Worm (Caenorhabditis elegans) whole organism, young adult: Measurements from ENCODE around the gene ZK262.2.
"Not testable (repeated sequence)": the region's sequence is repeated elsewhere in the genome, so short reads cannot be mapped to it uniquely, and the experiment has no call there.

Source experiments
- B0019.2 ChIP-seq: fragments of 200-800 bp; sonication (Bioruptor generic); conservative IDR thresholded peaks from 2 replicates; pipeline ENCODE4 v1.3.6; 2022; ENCODE audit warnings: missing genetic modification reagents, missing genetic modification characterization, missing compliant biosample characterization
- B0035.1 ChIP-seq: sonication (generic microtip); optimal IDR thresholded peaks from 2 replicates; lab custom pipeline; 2016; ENCODE audit warnings: missing genetic modification characterization, mild to moderate bottlenecking, missing compliant biosample characterization, missing genotype, missing genetic modification reagents
- B0336.3 ChIP-seq: fragments of 200-800 bp; sonication (Bioruptor generic); IDR thresholded peaks from 2 replicates; pipeline ENCODE4 v1.3.6; 2022; ENCODE audit warnings: missing genetic modification characterization, missing compliant biosample characterization
- C17E4.6 ChIP-seq: fragments of 200-800 bp; sonication (Bioruptor generic); IDR thresholded peaks from 2 replicates; pipeline ENCODE4 v1.3.6; 2022; ENCODE audit warnings: missing genetic modification reagents, missing genetic modification characterization, missing compliant biosample characterization
- F37B4.10 ChIP-seq: fragments of 200-800 bp; sonication (Bioruptor generic); IDR thresholded peaks from 2 replicates; pipeline ENCODE4 v1.3.6; 2022; ENCODE audit warnings: missing genetic modification characterization, missing compliant biosample characterization
- F55B11.4 ChIP-seq: sonication (generic microtip); optimal IDR thresholded peaks from 2 replicates; lab custom pipeline; 2016; ENCODE audit warnings: missing compliant biosample characterization, missing genetic modification characterization, borderline replicate concordance; ENCODE audit not compliant: insufficient read depth
- F57A8.1 ChIP-seq: fragments of 200-800 bp; sonication (Bioruptor generic); optimal IDR thresholded peaks from 2 replicates; lab custom pipeline; 2018; ENCODE audit warnings: mild to moderate bottlenecking, missing genetic modification characterization, moderate library complexity, missing compliant biosample characterization
- K12H6.12 ChIP-seq: fragments of 200-800 bp; sonication (Bioruptor generic); optimal IDR thresholded peaks from 2 replicates; lab custom pipeline; 2018; ENCODE audit warnings: mild to moderate bottlenecking, missing genetic modification characterization, missing compliant biosample characterization
- T26A5.8 ChIP-seq: sonication (generic microtip); optimal IDR thresholded peaks from 2 replicates; lab custom pipeline; 2016; ENCODE audit warnings: missing genetic modification characterization, missing compliant biosample characterization
- akir-1 ChIP-seq: fragments of 200-800 bp; sonication (Bioruptor generic); optimal IDR thresholded peaks from 2 replicates; lab custom pipeline; 2018; ENCODE audit warnings: mild to moderate bottlenecking, missing genetic modification characterization, moderate library complexity, missing compliant biosample characterization
- ama-1 ChIP-seq, 3 experiments: fragments of 150-350 bp in 1 of 3; sonication (generic microtip) in 2 of 3; optimal IDR thresholded peaks; 2 replicates each; lab custom pipeline; 2014 to 2018; ENCODE audit warnings: missing biosample characterization in 2 of 3, missing genetic modification characterization in 2 of 3, missing genetic modification reagents in 2 of 3
- aptf-2 ChIP-seq: fragments of 200-800 bp; sonication (Bioruptor generic); conservative IDR thresholded peaks from 2 replicates; pipeline ENCODE4 v1.3.6; 2022; ENCODE audit warnings: missing genetic modification reagents, missing genetic modification characterization, missing compliant biosample characterization
- athp-1 ChIP-seq: sonication (generic microtip); optimal IDR thresholded peaks from 2 replicates; lab custom pipeline; 2017; ENCODE audit warnings: mild to moderate bottlenecking, missing genetic modification characterization, missing compliant biosample characterization
- attf-5 ChIP-seq: fragments of 200-800 bp; sonication (Bioruptor generic); optimal IDR thresholded peaks from 2 replicates; lab custom pipeline; 2018; ENCODE audit warnings: mild to moderate bottlenecking, missing genetic modification characterization, missing compliant biosample characterization
- bed-1 ChIP-seq: fragments of 200-800 bp; sonication (Bioruptor generic); IDR thresholded peaks from 2 replicates; pipeline ENCODE4 v1.3.6; 2022; ENCODE audit warnings: missing genetic modification reagents, missing genetic modification characterization, missing compliant biosample characterization
- ceh-91 ChIP-seq: fragments of 200-800 bp; sonication (Bioruptor generic); IDR thresholded peaks from 2 replicates; pipeline ENCODE4 v1.3.6; 2022; ENCODE audit warnings: missing genetic modification reagents, missing genetic modification characterization, missing compliant biosample characterization
- efl-1 ChIP-seq: fragments of 150-350 bp; optimal IDR thresholded peaks from 2 replicates; lab custom pipeline; 2014; ENCODE audit warnings: missing biosample characterization, missing genetic modification reagents, missing genetic modification characterization
- egl-18 ChIP-seq: fragments of 200-800 bp; sonication (Bioruptor generic); IDR thresholded peaks from 2 replicates; pipeline ENCODE4 v1.3.6; 2022; ENCODE audit warnings: missing genetic modification reagents, missing genetic modification characterization, missing compliant biosample characterization
- egrh-3 ChIP-seq: fragments of 200-800 bp; sonication (Bioruptor generic); IDR thresholded peaks from 2 replicates; pipeline ENCODE4 v1.3.6; 2022; ENCODE audit warnings: missing genetic modification reagents, missing genetic modification characterization, missing compliant biosample characterization
- ets-4 ChIP-seq: fragments of 200-800 bp; sonication (Bioruptor generic); optimal IDR thresholded peaks from 2 replicates; lab custom pipeline; 2018; ENCODE audit warnings: mild to moderate bottlenecking, missing genetic modification characterization, missing compliant biosample characterization
- gei-17 ChIP-seq: fragments of 200-800 bp; sonication (Bioruptor generic); optimal IDR thresholded peaks from 2 replicates; lab custom pipeline; 2018; ENCODE audit warnings: mild to moderate bottlenecking, missing genetic modification characterization, missing compliant biosample characterization
- him-1 ChIP-seq: sonication (generic microtip); optimal IDR thresholded peaks from 2 replicates; lab custom pipeline; 2016; ENCODE audit warnings: missing genotype, missing genetic modification reagents, missing genetic modification characterization, missing compliant biosample characterization
- hlh-12 ChIP-seq: sonication (generic microtip); optimal IDR thresholded peaks from 2 replicates; lab custom pipeline; 2016; ENCODE audit warnings: missing genetic modification characterization, missing compliant biosample characterization
- hrde-1 ChIP-seq: sonication (generic microtip); optimal IDR thresholded peaks from 2 replicates; lab custom pipeline; 2016; ENCODE audit warnings: missing genetic modification characterization, mild to moderate bottlenecking, missing compliant biosample characterization, moderate library complexity, missing genotype, missing genetic modification reagents, borderline replicate concordance
- hsf-1 ChIP-seq: fragments of 200-800 bp; sonication (Bioruptor generic); IDR thresholded peaks from 2 replicates; pipeline ENCODE4 v1.3.6; 2022; ENCODE audit warnings: missing genetic modification reagents, missing genetic modification characterization, missing compliant biosample characterization
- lin-40 ChIP-seq: sonication (generic microtip); optimal IDR thresholded peaks from 2 replicates; lab custom pipeline; 2016; ENCODE audit warnings: missing genetic modification characterization, mild to moderate bottlenecking, missing compliant biosample characterization, missing genotype, missing genetic modification reagents
- lir-1 ChIP-seq: fragments of 200-800 bp; sonication (Bioruptor generic); conservative IDR thresholded peaks from 2 replicates; pipeline ENCODE4 v1.3.6; 2022; ENCODE audit warnings: missing genetic modification reagents, missing genetic modification characterization, missing compliant biosample characterization
- madf-8 ChIP-seq: fragments of 200-800 bp; sonication (Bioruptor generic); conservative IDR thresholded peaks from 2 replicates; pipeline ENCODE4 v1.3.6; 2022; ENCODE audit warnings: missing genetic modification reagents, missing genetic modification characterization, missing compliant biosample characterization
- mel-28 ChIP-seq: sonication (generic microtip); optimal IDR thresholded peaks from 2 replicates; lab custom pipeline; 2016; ENCODE audit warnings: borderline replicate concordance, mild to moderate bottlenecking, missing genetic modification characterization, missing compliant biosample characterization
- nfya-1 ChIP-seq: sonication (generic microtip); optimal IDR thresholded peaks from 2 replicates; lab custom pipeline; 2017; ENCODE audit warnings: antibody characterized with exemption, missing compliant biosample characterization, missing genetic modification characterization, borderline replicate concordance; ENCODE audit not compliant: insufficient read depth
- nfyb-1 ChIP-seq: fragments of 200-800 bp; sonication (Bioruptor generic); IDR thresholded peaks from 2 replicates; pipeline ENCODE4 v1.3.6; 2022; ENCODE audit warnings: missing genetic modification reagents, missing genetic modification characterization, missing compliant biosample characterization
- nhr-90 ChIP-seq: sonication (generic microtip); optimal IDR thresholded peaks from 2 replicates; lab custom pipeline; 2016; ENCODE audit warnings: missing genotype, mild to moderate bottlenecking, missing genetic modification characterization, missing compliant biosample characterization
- rec-8 ChIP-seq, 2 experiments: sonication (generic microtip); optimal IDR thresholded peaks; 2 replicates each; lab custom pipeline; 2016; ENCODE audit warnings: mild to moderate bottlenecking in 2 of 2, missing genetic modification characterization in 2 of 2, missing genetic modification reagents in 2 of 2, missing genotype in 2 of 2, missing biosample characterization in 1 of 2, missing compliant biosample characterization in 1 of 2, moderate library complexity in 1 of 2
- rpc-1 ChIP-seq, 2 experiments: fragments of 150-350 bp in 1 of 2; sonication (generic microtip) in 1 of 2; optimal IDR thresholded peaks; 2 replicates each; lab custom pipeline; 2014 to 2018; ENCODE audit warnings: missing biosample characterization in 1 of 2, missing genetic modification characterization in 1 of 2, missing genetic modification reagents in 1 of 2, missing genotype in 1 of 2
- snpc-4 ChIP-seq, 5 experiments: fragments of 150-350 bp in 1 of 5; sonication (generic microtip) in 4 of 5; optimal IDR thresholded peaks; 2 replicates each; lab custom pipeline; 2014 to 2018; ENCODE audit warnings: missing genetic modification characterization in 5 of 5, missing biosample characterization in 3 of 5, antibody characterized with exemption in 2 of 5, mild to moderate bottlenecking in 2 of 5, missing compliant biosample characterization in 2 of 5, missing genotype in 2 of 5, moderate library complexity in 2 of 5, missing genetic modification reagents in 1 of 5
- somi-1 ChIP-seq: fragments of 200-800 bp; sonication (Bioruptor generic); optimal IDR thresholded peaks from 2 replicates; lab custom pipeline; 2018; ENCODE audit warnings: mild to moderate bottlenecking, missing genetic modification characterization, missing compliant biosample characterization
- tbx-9 ChIP-seq: sonication (generic microtip); optimal IDR thresholded peaks from 2 replicates; lab custom pipeline; 2016; ENCODE audit warnings: borderline replicate concordance, missing genetic modification characterization, inconsistent platforms, missing compliant biosample characterization
- unc-62 ChIP-seq: fragments of 150-350 bp; optimal IDR thresholded peaks from 2 replicates; lab custom pipeline; 2014; ENCODE audit warnings: missing biosample characterization, missing genetic modification reagents, missing genetic modification characterization
- xnd-1 ChIP-seq: sonication (generic microtip); optimal IDR thresholded peaks from 2 replicates; lab custom pipeline; 2016; ENCODE audit warnings: missing genotype, missing genetic modification reagents, missing genetic modification characterization, missing compliant biosample characterization
- ztf-26 ChIP-seq: sonication (generic microtip); optimal IDR thresholded peaks from 2 replicates; lab custom pipeline; 2017; ENCODE audit warnings: missing genetic modification characterization, missing compliant biosample characterization

Gene ZK262.2

DNA sequence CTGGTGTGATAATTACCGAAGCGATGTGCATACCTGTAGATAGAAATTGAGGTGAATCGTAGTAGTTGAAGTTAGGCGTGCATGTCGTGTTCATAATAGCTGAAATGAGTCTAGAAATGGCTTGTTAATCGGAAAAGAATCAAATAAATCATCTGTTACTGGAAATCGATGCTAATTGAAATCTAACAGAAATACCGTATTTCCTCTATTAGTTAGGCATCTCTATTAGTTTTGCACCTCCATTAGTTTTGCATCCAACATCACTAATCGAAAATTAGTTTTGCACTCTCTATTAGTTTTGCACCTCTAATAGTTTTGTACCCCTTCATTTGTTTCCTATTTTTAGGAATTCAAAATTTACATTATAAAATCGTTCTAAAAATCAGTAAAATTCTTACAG, 8.0 kb downstream of the ZK262.2 start, which contains the start of gene srh-209:
Gene srh-209 (minus strand): TSS at position 101 of the 400 bp plus-strand sequence.
- TF ChIP-seq T26A5.8; ztf-26 (tag; lab: Kevin White, UChicago); athp-1 (tag; lab: Kevin White, UChicago): not testable (repeated sequence)

DNA sequence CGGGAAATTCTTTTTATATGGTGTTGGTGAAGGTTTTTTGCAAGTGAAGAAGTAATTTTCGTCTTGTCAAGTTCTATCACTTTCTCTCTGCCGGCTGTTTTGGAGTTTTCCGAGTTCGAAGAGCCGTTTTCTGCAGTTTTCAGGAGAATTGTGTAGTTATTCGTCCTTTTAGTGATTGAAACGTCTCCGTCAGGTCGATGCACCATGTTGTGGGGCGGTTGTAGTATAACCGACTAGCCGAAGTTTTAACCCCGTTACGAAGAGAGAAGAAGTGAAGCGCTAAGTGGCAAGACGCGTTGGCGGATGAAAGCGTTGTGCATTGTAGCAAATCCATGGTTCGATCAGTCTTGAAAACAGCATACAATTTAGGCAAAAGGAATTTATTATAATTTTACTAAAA, 10.0 kb downstream of the ZK262.2 start:
- TF ChIP-seq rpc-1 (optimal IDR thresholded peaks at IDR 0.05; lab: Kevin White, UChicago) (no peak), rpc-1 (tag; optimal IDR thresholded peaks at IDR 0.05; lab: Kevin White, UChicago) (no peak), B0336.3 (GFP tag; lab: Robert Waterston, UW) (no peak), akir-1 (GFP tag; lab: Kevin White, UChicago) (no peak), nhr-90 (tag; lab: Kevin White, UChicago) (no peak), rec-8 (tag; optimal IDR thresholded peaks at IDR 0.05; lab: Kevin White, UChicago) (no peak), F57A8.1 (GFP tag; lab: Kevin White, UChicago) (no peak), tbx-9 (no peak), snpc-4 (GFP tag; optimal IDR thresholded peaks at IDR 0.05; lab: Kevin White, UChicago) (no peak), snpc-4 (tag; optimal IDR thresholded peaks at IDR 0.05; lab: Kevin White, UChicago) (no peak)

DNA sequence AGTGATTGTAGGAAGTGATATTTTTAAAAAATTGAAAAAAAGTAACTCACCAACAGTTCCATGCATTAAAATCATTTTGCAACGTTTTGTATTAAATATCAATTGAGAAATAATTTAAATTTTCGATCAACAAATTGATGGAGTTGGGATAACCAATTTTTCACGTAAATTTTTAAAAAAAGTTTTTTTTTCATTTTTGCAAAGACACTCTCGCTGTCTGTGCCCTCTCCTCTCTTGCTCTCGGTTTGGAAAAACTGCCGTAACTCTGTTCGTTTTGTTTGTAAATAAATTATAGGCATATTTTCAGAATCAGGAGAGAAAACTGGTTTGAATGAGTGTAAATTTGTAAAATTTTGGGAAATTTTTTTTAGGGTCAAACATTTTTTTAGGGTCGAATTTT, 15.0 kb downstream of the ZK262.2 start, which contains the start of gene Y51A2B.16:
Gene Y51A2B.16 (minus strand): TSS at position 101 of the 400 bp plus-strand sequence.
- TF ChIP-seq B0019.2 (GFP tag; lab: Robert Waterston, UW) = no peak

ce11 chrV:18395649-18396048, 17.1 kb downstream of the ZK262.2 start, which contains the start of gene Y51A2B.9:
Y51A2B.9 (minus strand) TSS chrV:18395749.
- TF ChIP-seq mel-28 (no peak), unc-62 (GFP tag; lab: Kevin White, UChicago) (no peak), C17E4.6 (GFP tag; lab: Robert Waterston, UW) (no peak), nfyb-1 (GFP tag; lab: Robert Waterston, UW) (no peak), hsf-1 (no peak), hlh-12 (tag; lab: Kevin White, UChicago) (no peak), ceh-91 (GFP tag; lab: Robert Waterston, UW) (no peak), B0035.1 (tag; lab: Kevin White, UChicago) (no peak), efl-1 (no peak), aptf-2 (no peak), xnd-1 (tag; lab: Kevin White, UChicago) (no peak), nfya-1 (tag; lab: Kevin White, UChicago) (no peak), F55B11.4 (tag; lab: Kevin White, UChicago) (no peak), bed-1 (GFP tag; lab: Robert Waterston, UW) (no peak), F37B4.10 (GFP tag; lab: Robert Waterston, UW) (no peak), ets-4 (GFP tag; lab: Kevin White, UChicago) (no peak), somi-1 (GFP tag; lab: Kevin White, UChicago) (no peak), madf-8 (no peak), hrde-1 (no peak), rpc-1 (optimal IDR thresholded peaks at IDR 0.05; lab: Kevin White, UChicago) (no peak), rpc-1 (tag; optimal IDR thresholded peaks at IDR 0.05; lab: Kevin White, UChicago) (no peak)
- TF ChIP-seq, all 124 proteins: peak for 0

- TF ChIP-seq egl-18 (GFP tag; lab: Robert Waterston, UW) (no peak), lir-1 (GFP tag; lab: Robert Waterston, UW) (no peak), gei-17 (GFP tag; lab: Kevin White, UChicago) (no peak), mel-28 (no peak), hsf-1 (no peak), rpc-1 (optimal IDR thresholded peaks at IDR 0.05; lab: Kevin White, UChicago) (no peak), rpc-1 (tag; optimal IDR thresholded peaks at IDR 0.05; lab: Kevin White, UChicago) (no peak), him-1 (no peak), madf-8 (no peak), F57A8.1 (GFP tag; lab: Kevin White, UChicago) (no peak), K12H6.12 (no peak), egrh-3 (GFP tag; lab: Robert Waterston, UW) (no peak), lin-40 (tag; lab: Kevin White, UChicago) (no peak), ama-1 (optimal IDR thresholded peaks at IDR 0.05; lab: Kevin White, UChicago) (no peak), ama-1 (GFP tag; optimal IDR thresholded peaks at IDR 0.05; lab: Kevin White, UChicago) (no peak), attf-5 (GFP tag; lab: Kevin White, UChicago) (no peak)
Measured at ce11 chrV:18394203-18394602, 18.6 kb downstream of the ZK262.2 start, which contains the start of gene Y51A2B.6. Y51A2B.6 (minus strand) TSS chrV:18394303.
